Fruit fly (Drosophila melanogaster) whole organism, wandering third instar larva: ENCODE measurements around the gene CG1394.

Source experiments
- Abd-B ChIP-seq: fragments of >200 bp; optimal IDR thresholded peaks from 2 replicates; lab custom pipeline; 2017; ENCODE audit warnings: missing biosample characterization, missing genetic modification characterization
- CG32264 ChIP-seq: fragments of 200-800 bp; sonication (Bioruptor generic); optimal IDR thresholded peaks from 2 replicates; lab custom pipeline; 2016; ENCODE audit warnings: missing biosample characterization, missing genetic modification characterization
- CG9705 ChIP-seq: fragments of 200-800 bp; sonication (Bioruptor generic); optimal IDR thresholded peaks from 2 replicates; lab custom pipeline; 2018; ENCODE audit warnings: missing biosample characterization, mild to moderate bottlenecking, missing genetic modification characterization
- CrebA ChIP-seq: fragments of 200-800 bp; sonication (Bioruptor generic); optimal IDR thresholded peaks from 2 replicates; lab custom pipeline; 2016; ENCODE audit warnings: missing biosample characterization, mild to moderate bottlenecking, missing genetic modification characterization, borderline replicate concordance
- Dfd ChIP-seq: fragments of >200 bp; optimal IDR thresholded peaks from 2 replicates; lab custom pipeline; 2017; ENCODE audit warnings: missing biosample characterization, missing genetic modification characterization
- Dif ChIP-seq: fragments of 200-275, 200-300 bp; sonication (Bioruptor generic); optimal IDR thresholded peaks from 2 replicates; lab custom pipeline; 2018; ENCODE audit warnings: missing biosample characterization, missing genetic modification characterization; ENCODE audit not compliant: partially characterized antibody
- GATAd ChIP-seq: sonication (Bioruptor generic); optimal IDR thresholded peaks from 2 replicates; lab custom pipeline; 2016; ENCODE audit warnings: missing biosample characterization, missing genetic modification characterization
- HLH106 ChIP-seq: fragments of 200-800 bp; optimal IDR thresholded peaks from 3 replicates; lab custom pipeline; 2019; ENCODE audit warnings: missing biosample characterization, mild to moderate bottlenecking, missing genetic modification characterization, moderate library complexity
- Hr78 ChIP-seq: fragments of >200 bp; optimal IDR thresholded peaks from 2 replicates; lab custom pipeline; 2017; ENCODE audit warnings: missing biosample characterization, missing genetic modification characterization
- Hr83 ChIP-seq: fragments of 200-300 bp; sonication (Bioruptor generic); optimal IDR thresholded peaks from 2 replicates; lab custom pipeline; 2016; ENCODE audit warnings: missing biosample characterization, mild to moderate bottlenecking, missing genetic modification characterization, moderate library complexity; ENCODE audit not compliant: poor library complexity, severe bottlenecking
- Jra ChIP-seq: sonication (Bioruptor generic); optimal IDR thresholded peaks from 2 replicates; lab custom pipeline; 2016; ENCODE audit warnings: missing biosample characterization, missing genetic modification characterization
- Mio ChIP-seq: sonication (Bioruptor generic); optimal IDR thresholded peaks from 2 replicates; lab custom pipeline; 2016; ENCODE audit warnings: missing biosample characterization, missing genetic modification characterization
- Myc ChIP-seq: fragments of >200 bp; optimal IDR thresholded peaks from 2 replicates; lab custom pipeline; 2017
- N ChIP-seq: fragments of >200 bp; optimal IDR thresholded peaks from 2 replicates; lab custom pipeline; 2018; ENCODE audit warnings: missing biosample characterization, missing external identifiers, missing genetic modification characterization
- OdsH ChIP-seq: fragments of 200-800 bp; sonication (Bioruptor generic); optimal IDR thresholded peaks from 2 replicates; lab custom pipeline; 2016; ENCODE audit warnings: missing biosample characterization, mild to moderate bottlenecking, missing genetic modification characterization
- Vsx2 ChIP-seq: fragments of 200-300, 225-300 bp; sonication (Bioruptor generic); optimal IDR thresholded peaks from 2 replicates; lab custom pipeline; 2018; ENCODE audit warnings: missing biosample characterization, missing genetic modification characterization; ENCODE audit not compliant: partially characterized antibody
- dl ChIP-seq, 2 experiments: fragments of 175-275, 200-275 bp in 1 of 2; fragments of 200-275 bp in 1 of 2; sonication (Bioruptor generic); optimal IDR thresholded peaks; lab custom pipeline; 2018; ENCODE audit warnings: mild to moderate bottlenecking in 2 of 2, missing biosample characterization in 2 of 2, missing genetic modification characterization in 2 of 2, moderate library complexity in 2 of 2; ENCODE audit not compliant: partially characterized antibody in 2 of 2, insufficient read depth in 1 of 2
- dsf ChIP-seq: sonication (Bioruptor generic); optimal IDR thresholded peaks from 2 replicates; lab custom pipeline; 2016; ENCODE audit warnings: missing biosample characterization, missing genetic modification characterization, borderline replicate concordance
- ey ChIP-seq: fragments of 200-800 bp; sonication (Bioruptor generic); optimal IDR thresholded peaks from 2 replicates; lab custom pipeline; 2016; ENCODE audit warnings: missing biosample characterization, missing genetic modification characterization
- fru ChIP-seq: fragments of 200-800 bp; sonication (Bioruptor generic); optimal IDR thresholded peaks from 3 replicates; lab custom pipeline; 2016; ENCODE audit warnings: missing biosample characterization, mild to moderate bottlenecking, missing genetic modification characterization
- h ChIP-seq: fragments of 200-800 bp; sonication (Bioruptor generic); optimal IDR thresholded peaks from 3 replicates; lab custom pipeline; 2016; ENCODE audit warnings: missing biosample characterization, mild to moderate bottlenecking, missing genetic modification characterization
- jim ChIP-seq: fragments of 175-275, 200-325 bp; sonication (Bioruptor generic); optimal IDR thresholded peaks from 2 replicates; lab custom pipeline; 2016; ENCODE audit warnings: missing biosample characterization, mild to moderate bottlenecking, missing genetic modification characterization
- lola ChIP-seq: fragments of >200 bp; optimal IDR thresholded peaks from 2 replicates; lab custom pipeline; 2017; ENCODE audit warnings: missing biosample characterization, missing genetic modification characterization
- rgr ChIP-seq: fragments of 200-800 bp; sonication (Bioruptor generic); optimal IDR thresholded peaks from 3 replicates; lab custom pipeline; 2016; ENCODE audit warnings: missing biosample characterization, mild to moderate bottlenecking, missing genetic modification characterization
- sv ChIP-seq: fragments of 200-800 bp; sonication (Bioruptor generic); optimal IDR thresholded peaks from 3 replicates; lab custom pipeline; 2016; ENCODE audit warnings: missing biosample characterization, missing genetic modification characterization
- tai ChIP-seq: sonication (Bioruptor generic); optimal IDR thresholded peaks from 2 replicates; lab custom pipeline; 2016; ENCODE audit warnings: missing biosample characterization, missing genetic modification characterization
- woc ChIP-seq: sonication (Bioruptor generic); optimal IDR thresholded peaks from 2 replicates; lab custom pipeline; 2016; ENCODE audit warnings: missing biosample characterization, mild to moderate bottlenecking, missing genetic modification characterization

The CG1394 gene

dm6 chrX:11170578-11170977 lies at the start of gene CG1394:
CG1394 (minus strand) TSS chrX:11170678.
- TF ChIP-seq ey (GFP tag; lab: Kevin White, UChicago) (no peak), HLH106 (tag; lab: Kevin White, UChicago) (no peak), lola (GFP tag; lab: Kevin White, UChicago) (no peak), sv (GFP tag; lab: Kevin White, UChicago) (no peak), woc (GFP tag; lab: Kevin White, UChicago) (no peak), Jra (GFP tag; lab: Kevin White, UChicago) (no peak), GATAd (GFP tag; lab: Kevin White, UChicago) (no peak), OdsH (no peak), Mio (GFP tag; lab: Kevin White, UChicago) (no peak), Dif (GFP tag; lab: Kevin White, UChicago) (no peak)

dm6 chrX:11203104-11203503 lies 32.6 kb upstream of the CG1394 start:
- TF ChIP-seq Hr78: no peak
- no peak for TF ChIP-seq Abd-B (GFP tag; lab: Kevin White, UChicago)
- no peak for TF ChIP-seq Mio (GFP tag; lab: Kevin White, UChicago)
- peak; percentile 83 for TF ChIP-seq Dfd (GFP tag; lab: Kevin White, UChicago)
- no peak for TF ChIP-seq woc (GFP tag; lab: Kevin White, UChicago)

dm6 chrX:11201948-11202347 lies 31.5 kb upstream of the CG1394 start, which contains the start of gene CG11106:
CG11106 (plus strand) TSS chrX:11202248.
- TF ChIP-seq rgr (GFP tag; lab: Kevin White, UChicago) (no peak), ey (GFP tag; lab: Kevin White, UChicago) (no peak), dl (GFP tag; optimal IDR thresholded peaks at IDR 0.05; lab: Kevin White, UChicago; ENCODE audit: insufficient read depth in 1 of 2, partially characterized antibody in 2 of 2) (no peak), Mio (GFP tag; lab: Kevin White, UChicago) (no peak), Vsx2 (GFP tag; lab: Kevin White, UChicago) (no peak)

dm6 chrX:11182631-11183030 lies 12.2 kb upstream of the CG1394 start, which contains the start of gene CG15200:
CG15200 (plus strand) TSS chrX:11182931.
- no peak for TF ChIP-seq jim (GFP tag; lab: Kevin White, UChicago)
- no peak for TF ChIP-seq dl (GFP tag; optimal IDR thresholded peaks at IDR 0.05; lab: Kevin White, UChicago; ENCODE audit: insufficient read depth in 1 of 2, partially characterized antibody in 2 of 2)

- TF ChIP-seq dsf (GFP tag; lab: Kevin White, UChicago) (no peak), Dfd (GFP tag; lab: Kevin White, UChicago) (peak; percentile 74)
Observed at dm6 chrX:11176073-11176472, 5.6 kb upstream of the CG1394 start.

dm6 chrX:11168958-11169357 lies 1.5 kb downstream of the CG1394 start, which contains the start of gene Antdh:
Antdh (minus strand) TSS chrX:11169058.
- TF ChIP-seq CG32264 (GFP tag; lab: Kevin White, UChicago) (no peak), Dfd (GFP tag; lab: Kevin White, UChicago) (no peak), GATAd (GFP tag; lab: Kevin White, UChicago) (no peak), Abd-B (GFP tag; lab: Kevin White, UChicago) (no peak), Mio (GFP tag; lab: Kevin White, UChicago) (no peak), fru (GFP tag; lab: Kevin White, UChicago) (no peak), lola (GFP tag; lab: Kevin White, UChicago) (no peak), Dif (GFP tag; lab: Kevin White, UChicago) (no peak), CrebA (no peak), N (GFP tag; lab: Kevin White, UChicago) (no peak), h (GFP tag; lab: Kevin White, UChicago) (no peak), Hr83 (GFP tag; lab: Kevin White, UChicago) (no peak), dl (GFP tag; optimal IDR thresholded peaks at IDR 0.05; lab: Kevin White, UChicago; ENCODE audit: insufficient read depth in 1 of 2, partially characterized antibody in 2 of 2) (no peak), Myc (lab: Kevin White, UChicago) (no peak), tai (GFP tag; lab: Kevin White, UChicago) (no peak), CG9705 (GFP tag; lab: Kevin White, UChicago) (no peak)
